Fruit fly (Drosophila melanogaster): Measurements from ENCODE around the gene CG7120.

Gene CG7120

DNA sequence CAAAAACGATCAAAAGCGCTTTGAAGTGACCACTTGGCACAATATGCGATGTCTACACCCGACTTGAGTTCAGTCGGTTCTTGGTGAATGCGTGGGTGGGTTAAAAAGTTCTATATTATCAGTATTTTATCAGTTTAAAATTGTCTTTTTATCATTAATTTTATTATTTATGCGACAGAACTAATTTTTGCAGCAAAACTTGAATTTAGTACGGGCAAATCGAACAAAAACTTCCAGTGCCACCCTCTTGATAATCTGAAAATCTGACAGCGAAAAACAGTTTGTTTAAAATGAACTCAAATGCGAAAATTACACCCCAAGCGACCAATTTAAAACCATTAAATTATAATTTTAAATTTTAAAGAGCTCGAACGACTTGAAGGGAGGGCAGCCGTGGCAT is 24.9 kb upstream of the CG7120 start:
- no peak for TF ChIP-seq Myc (optimal IDR thresholded peaks at IDR 0.05)
- no peak for TF ChIP-seq h (optimal IDR thresholded peaks at IDR 0.05)
- no peak for TF ChIP-seq insv (optimal IDR thresholded peaks at IDR 0.05)

DNA sequence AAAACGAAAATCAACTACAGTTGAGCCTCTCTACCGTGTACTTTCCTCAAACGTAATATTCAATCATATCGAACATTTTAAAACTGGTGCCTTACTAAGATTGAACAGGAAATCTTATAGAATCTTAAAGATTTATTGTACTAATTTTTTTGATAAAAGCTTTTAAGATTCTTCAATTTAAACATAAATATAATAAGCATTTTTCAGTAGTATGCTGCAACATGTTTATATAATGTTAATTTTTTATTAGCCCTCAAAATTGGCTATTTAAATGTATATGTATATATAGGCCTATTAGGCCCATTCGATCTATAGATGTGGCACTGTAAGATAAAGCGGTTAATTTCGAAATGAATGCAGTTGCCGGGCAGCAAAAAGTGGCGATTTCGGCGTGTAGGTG is 24.3 kb upstream of the CG7120 start:
- TF ChIP-seq Myc (optimal IDR thresholded peaks at IDR 0.05) (no peak), Sin3A (optimal IDR thresholded peaks at IDR 0.05) (no peak), ttk (optimal IDR thresholded peaks at IDR 0.05) (no peak), h (optimal IDR thresholded peaks at IDR 0.05) (no peak), insv (optimal IDR thresholded peaks at IDR 0.05) (no peak), psq (optimal IDR thresholded peaks at IDR 0.05) (no peak)

DNA sequence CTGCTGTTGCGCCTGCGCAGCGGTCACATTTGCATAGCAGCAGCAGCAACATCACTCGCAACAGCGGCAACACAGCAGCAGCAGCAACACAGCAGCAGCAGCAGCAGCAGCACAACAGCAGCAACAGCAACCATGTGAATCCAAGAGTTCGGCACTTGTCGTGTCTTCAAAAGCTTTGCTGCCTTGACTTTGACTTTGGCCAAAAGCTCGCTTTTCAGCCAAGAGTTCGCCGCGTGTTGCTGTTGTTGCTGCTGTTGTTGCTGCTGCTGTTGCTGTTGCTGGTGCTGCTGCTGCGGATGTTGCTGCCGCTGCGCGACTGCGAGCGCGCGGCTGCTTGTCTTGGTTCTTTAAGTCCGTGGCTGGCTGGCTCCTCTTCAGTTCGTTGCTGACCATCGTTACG is 23.8 kb upstream of the CG7120 start, which contains the start of gene ImpE1:
TSS of gene ImpE1 (plus strand) at position 371 of the 400 bp plus-strand sequence.
- TF ChIP-seq insv (optimal IDR thresholded peaks at IDR 0.05) (no peak), psq (optimal IDR thresholded peaks at IDR 0.05) (no peak), h (optimal IDR thresholded peaks at IDR 0.05) (no peak), Myc (optimal IDR thresholded peaks at IDR 0.05) (no peak), ttk (optimal IDR thresholded peaks at IDR 0.05) (no peak), Sin3A (optimal IDR thresholded peaks at IDR 0.05) (no peak)

DNA sequence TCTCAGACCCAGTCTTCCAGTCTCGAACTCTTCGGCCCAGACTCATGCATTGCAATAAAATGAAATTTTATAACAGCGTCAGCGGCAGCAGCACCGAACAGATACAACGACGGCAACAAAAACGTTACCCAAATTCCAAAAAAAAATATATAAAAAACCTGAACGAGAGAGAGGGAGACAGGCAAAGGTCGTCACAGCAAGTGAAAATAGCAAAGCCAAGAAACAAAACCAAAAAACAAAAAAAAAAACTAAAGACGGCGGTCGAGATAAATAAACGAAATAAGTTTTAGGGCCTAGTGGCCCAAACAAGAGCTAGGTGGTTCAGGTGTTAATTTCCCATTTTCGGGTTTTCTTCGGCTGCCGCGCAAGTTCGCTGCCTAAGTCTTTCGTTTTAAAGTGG is 21.7 kb upstream of the CG7120 start:
- TF ChIP-seq Sin3A (optimal IDR thresholded peaks at IDR 0.05) (no peak), insv (optimal IDR thresholded peaks at IDR 0.05) (no peak), ttk (optimal IDR thresholded peaks at IDR 0.05) (no peak), Myc (optimal IDR thresholded peaks at IDR 0.05) (no peak), h (optimal IDR thresholded peaks at IDR 0.05) (no peak), psq (optimal IDR thresholded peaks at IDR 0.05) (no peak)

DNA sequence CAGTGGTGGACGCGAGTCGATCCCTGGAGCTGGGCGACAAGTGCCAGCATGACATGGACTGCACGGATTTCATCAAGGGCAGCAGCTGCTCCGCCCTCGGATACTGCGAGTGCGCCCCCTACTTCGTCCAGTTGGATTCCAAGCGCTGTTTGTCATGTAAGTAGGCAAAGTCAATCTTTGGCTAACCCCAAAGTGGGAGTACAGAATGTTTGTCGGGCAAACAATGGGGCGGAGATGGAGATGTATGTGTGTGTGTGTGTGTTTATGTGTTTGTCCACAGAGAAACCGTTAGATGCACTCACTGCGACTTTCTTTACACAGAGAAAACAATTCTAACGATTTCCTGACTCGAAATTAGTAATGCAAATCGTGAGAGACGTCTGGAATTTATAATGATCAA is 16.6 kb upstream of the CG7120 start:
- TF ChIP-seq psq (optimal IDR thresholded peaks at IDR 0.05) (no peak), Sin3A (optimal IDR thresholded peaks at IDR 0.05) (no peak), Myc (optimal IDR thresholded peaks at IDR 0.05) (no peak), ttk (optimal IDR thresholded peaks at IDR 0.05) (no peak), h (optimal IDR thresholded peaks at IDR 0.05) (no peak), insv (optimal IDR thresholded peaks at IDR 0.05) (no peak)

DNA sequence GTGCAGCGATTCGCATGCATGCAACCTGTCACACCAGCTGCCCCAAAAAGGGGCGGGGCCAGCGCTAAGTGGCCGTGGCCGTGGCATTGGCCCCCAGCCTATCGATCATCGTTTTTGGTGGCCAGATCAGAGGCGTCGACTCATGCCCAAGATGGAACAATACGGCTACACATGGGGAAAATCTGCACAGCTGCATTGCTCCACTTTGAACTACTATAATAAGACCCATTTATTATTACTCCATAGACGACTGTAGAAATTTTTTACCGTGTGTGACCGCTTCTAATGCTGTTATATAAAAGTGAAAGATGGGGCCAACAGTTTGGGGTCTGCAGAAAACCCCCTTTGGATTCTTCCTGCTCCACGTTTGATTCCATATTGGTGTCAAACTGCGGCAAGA is 11.8 kb upstream of the CG7120 start:
- TF ChIP-seq ttk (optimal IDR thresholded peaks at IDR 0.05) (no peak), insv (optimal IDR thresholded peaks at IDR 0.05) (no peak), h (optimal IDR thresholded peaks at IDR 0.05) (no peak), Myc (optimal IDR thresholded peaks at IDR 0.05) (no peak), psq (optimal IDR thresholded peaks at IDR 0.05) (no peak), Sin3A (optimal IDR thresholded peaks at IDR 0.05) (no peak)

DNA sequence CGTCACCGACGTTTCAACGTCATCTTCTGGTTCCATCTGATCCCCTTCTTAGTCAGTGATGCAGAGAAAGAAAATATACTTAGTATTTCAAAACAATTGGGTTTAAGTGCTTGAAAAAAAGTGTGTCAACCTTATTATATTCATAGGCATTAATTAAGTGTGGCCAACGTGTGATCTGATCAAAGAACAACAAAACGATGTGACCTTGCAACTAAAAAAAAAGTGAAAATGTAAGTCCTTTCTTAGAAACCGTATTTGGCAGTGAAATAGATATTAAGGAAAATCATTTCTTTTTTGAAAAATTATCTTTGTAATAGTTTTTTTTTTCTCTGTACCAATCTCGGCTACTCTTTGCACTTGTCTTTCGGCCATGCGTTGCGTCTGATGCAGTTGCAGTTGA is 10.7 kb upstream of the CG7120 start:
- TF ChIP-seq psq (optimal IDR thresholded peaks at IDR 0.05): no peak
- no peak for TF ChIP-seq Myc (optimal IDR thresholded peaks at IDR 0.05)
- TF ChIP-seq Sin3A (optimal IDR thresholded peaks at IDR 0.05): no peak
- no peak for TF ChIP-seq insv (optimal IDR thresholded peaks at IDR 0.05)
- TF ChIP-seq ttk (optimal IDR thresholded peaks at IDR 0.05): no peak
- TF ChIP-seq h (optimal IDR thresholded peaks at IDR 0.05): no peak

DNA sequence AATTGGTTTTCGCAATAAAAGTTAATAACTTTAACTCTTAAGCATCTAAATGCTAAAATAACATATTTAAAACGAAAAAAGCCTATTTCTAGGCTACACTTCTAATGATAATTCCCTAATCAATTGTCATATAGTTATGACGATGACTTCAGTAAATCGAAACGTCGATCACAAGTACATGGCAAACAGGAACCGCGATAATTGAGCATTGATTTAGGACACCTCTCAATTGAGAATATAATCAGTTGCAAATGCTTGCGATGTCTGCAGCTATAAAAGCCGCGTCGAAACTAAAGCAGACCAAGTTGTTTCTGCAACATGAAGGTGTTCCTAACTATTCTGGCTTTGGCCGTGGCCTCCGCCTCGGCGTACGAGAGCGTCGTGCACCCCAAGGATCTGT is 4.6 kb upstream of the CG7120 start, which contains the start of gene Jon66Ci:
TSS of gene Jon66Ci (plus strand) at position 301 of the 400 bp plus-strand sequence.
- TF ChIP-seq h (optimal IDR thresholded peaks at IDR 0.05): no peak
- no peak for TF ChIP-seq ttk (optimal IDR thresholded peaks at IDR 0.05)
- TF ChIP-seq insv (optimal IDR thresholded peaks at IDR 0.05): no peak
- TF ChIP-seq psq (optimal IDR thresholded peaks at IDR 0.05): no peak
- TF ChIP-seq Sin3A (optimal IDR thresholded peaks at IDR 0.05): no peak
- TF ChIP-seq Myc (optimal IDR thresholded peaks at IDR 0.05): no peak

DNA sequence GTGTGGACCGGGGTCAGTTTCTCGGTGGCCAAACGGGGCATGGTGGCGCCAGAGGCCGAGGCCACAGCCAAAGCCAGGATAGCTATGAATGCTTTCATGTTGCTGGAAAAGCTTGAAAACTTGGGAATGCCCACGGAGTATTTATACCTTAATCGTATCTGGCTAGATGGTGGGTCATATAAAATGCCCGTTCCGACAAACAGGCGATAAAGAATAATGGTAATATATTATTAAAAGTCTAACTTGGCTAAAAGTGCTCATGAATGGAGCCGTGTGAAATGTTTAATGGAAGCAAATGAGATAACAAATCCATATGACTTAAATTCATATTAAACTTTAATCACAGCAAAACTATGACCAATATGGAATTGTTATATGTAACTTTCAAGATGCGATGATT is 2.3 kb upstream of the CG7120 start, which contains the start of gene Jon66Cii:
TSS of gene Jon66Cii (minus strand) at position 101 of the 400 bp plus-strand sequence.
- no peak for TF ChIP-seq ttk (optimal IDR thresholded peaks at IDR 0.05)
- no peak for TF ChIP-seq Sin3A (optimal IDR thresholded peaks at IDR 0.05)
- no peak for TF ChIP-seq insv (optimal IDR thresholded peaks at IDR 0.05)
- TF ChIP-seq psq (optimal IDR thresholded peaks at IDR 0.05): no peak
- TF ChIP-seq Myc (optimal IDR thresholded peaks at IDR 0.05): no peak

DNA sequence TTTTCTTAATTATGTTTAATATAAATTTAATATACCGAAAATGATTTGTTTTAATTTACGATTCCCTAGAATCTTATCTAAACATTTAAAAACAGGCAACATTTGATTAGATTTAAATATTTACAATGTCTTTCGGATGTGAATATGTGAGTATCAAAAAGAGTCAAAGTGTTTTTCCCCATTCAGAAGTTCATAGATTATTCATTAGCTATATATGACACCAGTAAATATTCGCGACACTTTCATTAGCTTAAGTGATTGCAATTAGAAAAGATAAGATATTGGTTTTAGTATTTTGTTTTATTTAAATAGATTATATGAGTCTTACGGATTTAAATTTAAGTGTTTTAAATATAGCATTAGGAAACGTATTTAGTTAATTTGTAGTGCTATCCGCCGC is 1.7 kb upstream of the CG7120 start:
- TF ChIP-seq Myc (optimal IDR thresholded peaks at IDR 0.05): no peak
- TF ChIP-seq insv (optimal IDR thresholded peaks at IDR 0.05): no peak
- no peak for TF ChIP-seq Sin3A (optimal IDR thresholded peaks at IDR 0.05)
- no peak for TF ChIP-seq ttk (optimal IDR thresholded peaks at IDR 0.05)
- TF ChIP-seq h (optimal IDR thresholded peaks at IDR 0.05): no peak
- TF ChIP-seq psq (optimal IDR thresholded peaks at IDR 0.05): no peak

DNA sequence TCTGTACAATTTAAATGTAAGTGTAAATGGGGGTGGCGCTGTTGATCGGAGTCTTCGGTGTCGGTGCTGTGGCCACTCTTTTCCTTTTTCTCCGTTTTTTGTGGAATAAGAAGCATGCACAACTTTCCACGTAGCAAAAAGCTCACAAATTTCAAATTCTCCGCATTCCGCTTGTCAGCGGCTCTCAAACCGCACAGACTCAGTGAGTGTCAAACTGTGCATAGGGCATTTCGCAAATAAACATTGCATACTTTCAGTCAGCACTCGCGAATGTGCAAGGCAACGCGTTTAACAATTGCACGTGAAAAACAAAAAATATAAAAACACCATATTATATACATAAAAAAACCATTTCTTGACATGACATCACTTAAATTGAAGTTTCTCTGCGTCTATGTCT is 856 bp upstream of the CG7120 start:
- TF ChIP-seq h (optimal IDR thresholded peaks at IDR 0.05) (no peak), ttk (optimal IDR thresholded peaks at IDR 0.05) (no peak), psq (optimal IDR thresholded peaks at IDR 0.05) (no peak)

DNA sequence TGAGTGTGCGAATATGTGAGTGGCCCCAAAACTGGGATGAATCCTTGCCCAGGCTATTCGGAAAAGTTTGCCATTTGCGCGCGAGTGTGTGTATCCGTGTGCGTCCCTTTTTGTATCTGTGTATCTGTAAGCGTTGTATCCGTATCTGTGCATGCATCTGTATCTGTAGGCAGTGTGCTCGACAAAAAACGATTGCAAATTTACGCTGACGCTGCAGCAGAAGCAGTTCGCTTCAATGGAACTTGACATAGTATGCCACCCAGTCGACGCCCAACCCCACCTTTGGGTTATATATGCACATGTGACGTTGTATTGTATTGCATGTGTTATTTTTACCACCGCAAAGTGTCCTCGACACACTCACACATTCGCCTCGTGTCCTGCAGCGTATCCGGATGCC is 387 bp downstream of the CG7120 start:
- no peak for TF ChIP-seq Sin3A (optimal IDR thresholded peaks at IDR 0.05)
- no peak for TF ChIP-seq insv (optimal IDR thresholded peaks at IDR 0.05)
- TF ChIP-seq Myc (optimal IDR thresholded peaks at IDR 0.05): no peak
- no peak for TF ChIP-seq ttk (optimal IDR thresholded peaks at IDR 0.05)
- TF ChIP-seq h (optimal IDR thresholded peaks at IDR 0.05): no peak
- no peak for TF ChIP-seq psq (optimal IDR thresholded peaks at IDR 0.05)

DNA sequence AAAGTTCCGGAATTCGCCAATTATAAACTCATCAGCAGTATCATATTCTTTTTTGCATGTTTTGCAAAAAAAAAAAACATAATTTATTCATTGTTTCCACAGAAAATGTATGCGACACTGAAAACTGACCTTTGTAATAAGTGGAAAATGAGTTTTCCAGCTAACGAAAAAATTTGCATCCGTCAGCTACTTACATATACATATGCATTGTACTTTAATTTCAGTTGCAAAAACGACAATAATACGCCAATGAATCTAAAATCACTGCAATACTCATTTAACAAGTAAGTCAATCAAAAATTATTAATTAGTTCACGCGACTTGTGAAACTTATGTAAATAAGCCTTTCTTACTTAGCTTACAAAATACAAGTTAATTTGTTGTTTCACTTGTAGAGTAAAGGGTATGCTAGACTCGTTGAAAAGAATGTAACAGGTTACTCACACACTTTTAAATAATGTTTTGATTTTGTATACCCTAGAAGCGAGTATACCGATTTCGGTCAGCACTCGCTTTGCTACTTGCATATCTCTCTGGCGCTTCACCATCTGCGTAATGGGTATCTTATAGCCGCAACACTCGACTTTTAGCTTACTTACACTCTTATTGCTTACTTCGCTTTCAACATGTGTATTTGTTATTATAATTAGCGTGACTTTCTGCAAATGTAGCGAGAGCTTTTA is 3.1 kb downstream of the CG7120 start:
- TF ChIP-seq Myc (optimal IDR thresholded peaks at IDR 0.05) (no peak), Sin3A (optimal IDR thresholded peaks at IDR 0.05) (no peak), ttk (optimal IDR thresholded peaks at IDR 0.05) (no peak), h (optimal IDR thresholded peaks at IDR 0.05) (no peak), psq (optimal IDR thresholded peaks at IDR 0.05) (no peak), insv (optimal IDR thresholded peaks at IDR 0.05) (no peak)

Data from Kc167 (cell line).